Worm (Caenorhabditis elegans): ENCODE results near the gene pde-12.
A peak's percentile ranks its signal among the peaks of the same experiment; 100 is the strongest.

Gene pde-12

ce11 chrIII:10807956-10808355 lies 36.9 kb downstream of the pde-12 start (continued):
- TF ChIP-seq ets-4 (GFP tag; optimal IDR thresholded peaks at IDR 0.05) (no peak), ceh-40 (GFP tag; IDR thresholded peaks at IDR 0.05) (no peak), attf-6 (GFP tag; IDR thresholded peaks at IDR 0.05) (peak; percentile 48), ztf-22 (GFP tag; optimal IDR thresholded peaks at IDR 0.05) (no peak), mxl-1 (tag; optimal IDR thresholded peaks at IDR 0.05) (no peak), ztf-6 (GFP tag; IDR thresholded peaks at IDR 0.05) (no peak), sptf-2 (GFP tag; optimal IDR thresholded peaks at IDR 0.05) (no peak), rpc-1 (optimal IDR thresholded peaks at IDR 0.05) (no peak), rpc-1 (tag; optimal IDR thresholded peaks at IDR 0.05) (no peak), F10E7.11 (tag; optimal IDR thresholded peaks at IDR 0.05) (no peak), hlh-26 (GFP tag; conservative IDR thresholded peaks at IDR 0.05) (no peak), F57C9.4 (tag; optimal IDR thresholded peaks at IDR 0.05) (no peak), mcd-1 (GFP tag; IDR thresholded peaks at IDR 0.05) (no peak), ceh-91 (GFP tag; IDR thresholded peaks at IDR 0.05) (no peak), F39B2.1 (GFP tag; IDR thresholded peaks at IDR 0.05) (no peak), let-526 (GFP tag; IDR thresholded peaks at IDR 0.05) (no peak), F49E8.2 (tag; optimal IDR thresholded peaks at IDR 0.05; ENCODE audit: insufficient read depth) (no peak), nhr-80 (tag; optimal IDR thresholded peaks at IDR 0.05) (peak; percentile 35), somi-1 (GFP tag; optimal IDR thresholded peaks at IDR 0.05) (no peak), nfya-2 (GFP tag; IDR thresholded peaks at IDR 0.05) (no peak), ccch-3 (GFP tag; optimal IDR thresholded peaks at IDR 0.05) (no peak), rec-8 (tag; optimal IDR thresholded peaks at IDR 0.05) (no peak), F37B4.10 (GFP tag; IDR thresholded peaks at IDR 0.05) (no peak), sea-2 (GFP tag; IDR thresholded peaks at IDR 0.05) (no peak), rcor-1 (GFP tag; IDR thresholded peaks at IDR 0.05) (0 out of 2 replicates have a peak, but pooled peaks have one; percentile 30), Y95B8A.8 (GFP tag; IDR thresholded peaks at IDR 0.05) (no peak), lin-26 (GFP tag; IDR thresholded peaks at IDR 0.05) (no peak; the same call in 1 of the 2 replicates), madf-3 (GFP tag; IDR thresholded peaks at IDR 0.05) (no peak), lag-1 (GFP tag; IDR thresholded peaks at IDR 0.05) (no peak), egrh-3 (GFP tag; IDR thresholded peaks at IDR 0.05) (peak; percentile 82), ceh-100 (GFP tag; IDR thresholded peaks at IDR 0.05) (no peak), dox-1 (GFP tag; IDR thresholded peaks at IDR 0.05) (0 out of 2 replicates have a peak, but pooled peaks have one; percentile 39), unc-62 (GFP tag; optimal IDR thresholded peaks at IDR 0.05) (no peak), ztf-25 (GFP tag; IDR thresholded peaks at IDR 0.05) (no peak), lir-1 (GFP tag; conservative IDR thresholded peaks at IDR 0.05) (no peak), snpc-4 (GFP tag; optimal IDR thresholded peaks at IDR 0.05) (no peak), snpc-4 (tag; optimal IDR thresholded peaks at IDR 0.05) (no peak), hsf-1 (GFP tag; IDR thresholded peaks at IDR 0.05) (no peak), xnd-1 (tag; optimal IDR thresholded peaks at IDR 0.05) (no peak), B0261.1 (tag; optimal IDR thresholded peaks at IDR 0.05) (no peak), F23B12.7 (tag; optimal IDR thresholded peaks at IDR 0.05; ENCODE audit: insufficient read depth) (no peak), cebp-1 (GFP tag; IDR thresholded peaks at IDR 0.05) (peak; percentile 77; the same call in 1 of the 2 replicates), cebp-1 (tag; optimal IDR thresholded peaks at IDR 0.05) (peak; percentile 91), F57A8.1 (GFP tag; optimal IDR thresholded peaks at IDR 0.05) (no peak), madf-6 (GFP tag; IDR thresholded peaks at IDR 0.05) (no peak), Y53F4B.3 (GFP tag; IDR thresholded peaks at IDR 0.05) (no peak), dpl-1 (GFP tag; optimal IDR thresholded peaks at IDR 0.05) (no peak), tlf-1 (GFP tag; optimal IDR thresholded peaks at IDR 0.05) (no peak), ztf-28 (GFP tag; IDR thresholded peaks at IDR 0.05) (no peak), hmg-1.2 (GFP tag; IDR thresholded peaks at IDR 0.05) (peak; percentile 53; the same call in 1 of the 2 replicates)

Measured in whole organism, young adult.